Worm (Caenorhabditis elegans) whole organism, L4/young adult: ENCODE data around the gene F23A7.1.

Experiments used
- W03F9.2 ChIP-seq: fragments of 150-350 bp; optimal IDR thresholded peaks from 2 replicates; lab custom pipeline; 2014; ENCODE audit warnings: missing biosample characterization, missing genetic modification characterization
- dao-5 ChIP-seq: sonication (generic microtip); optimal IDR thresholded peaks from 2 replicates; lab custom pipeline; 2016; ENCODE audit warnings: missing genotype, missing genetic modification characterization, moderate library complexity, missing compliant biosample characterization
- him-1 ChIP-seq: sonication (generic microtip); optimal IDR thresholded peaks from 2 replicates; lab custom pipeline; 2016; ENCODE audit warnings: missing genotype, missing genetic modification reagents, missing genetic modification characterization, missing compliant biosample characterization

DNA sequence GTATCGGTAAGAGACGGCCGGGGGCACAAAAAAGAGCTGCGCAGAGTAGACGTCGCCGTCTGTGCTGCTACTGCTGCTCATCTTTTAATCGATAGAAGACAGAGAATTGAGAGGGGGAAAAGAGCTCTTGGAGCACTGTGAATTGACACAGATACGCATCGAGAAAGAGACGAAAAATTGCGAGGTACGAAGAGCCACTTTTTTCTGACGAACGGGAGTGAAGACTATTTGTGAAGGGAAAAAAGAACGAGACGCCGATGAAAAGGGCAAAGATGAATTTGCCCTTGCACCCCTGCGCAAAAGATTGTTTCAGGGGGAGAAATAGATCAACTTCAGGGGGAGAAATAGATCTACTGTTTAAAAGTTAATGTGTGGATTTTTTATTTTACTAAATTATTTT, 15.0 kb upstream of the F23A7.1 start:
- no peak for TF ChIP-seq dao-5 (tag; lab: Kevin White, UChicago)
- TF ChIP-seq him-1 (tag; lab: Kevin White, UChicago) = peak; percentile 60
- no peak for TF ChIP-seq W03F9.2 (tag; lab: Kevin White, UChicago)
